Worm (Caenorhabditis elegans): ENCODE data around the gene ahsa-1.

ce11 chrV:15094749-15095148 lies 9.6 kb upstream of the ahsa-1 start, which contains the start of gene srx-78:
- TF ChIP-seq cog-1 (tag; optimal IDR thresholded peaks at IDR 0.05) (no peak), ztf-29 (GFP tag; IDR thresholded peaks at IDR 0.05) (no peak), klf-2 (GFP tag; conservative IDR thresholded peaks at IDR 0.05) (no peak), flt-1 (GFP tag; IDR thresholded peaks at IDR 0.05) (no peak), ref-1 (GFP tag; conservative IDR thresholded peaks at IDR 0.05) (no peak), T22C8.4 (GFP tag; IDR thresholded peaks at IDR 0.05) (no peak)
